Fruit fly (Drosophila melanogaster) whole organism, embryonic: ENCODE data around the gene Ide.

ENCODE experiments used
- C15 ChIP-seq: fragments of 200-800 bp; sonication (Bioruptor generic); IDR thresholded peaks from 3 replicates; pipeline ENCODE4 v1.3.6; 2022; ENCODE audit warnings: missing biosample characterization, missing genetic modification characterization
- CG10462 ChIP-seq: fragments of 200-800 bp; sonication (Bioruptor generic); optimal IDR thresholded peaks from 2 replicates; lab custom pipeline; 2016; ENCODE audit warnings: missing biosample characterization, missing genetic modification characterization
- CG13296 ChIP-seq: fragments of 200-800 bp; sonication (Bioruptor generic); optimal IDR thresholded peaks from 3 replicates; lab custom pipeline; 2018; ENCODE audit warnings: missing biosample characterization, mild to moderate bottlenecking, missing genetic modification characterization
- CG15696 ChIP-seq: fragments of 200-800 bp; sonication (Bioruptor generic); optimal IDR thresholded peaks from 2 replicates; lab custom pipeline; 2019; ENCODE audit warnings: missing biosample characterization, mild to moderate bottlenecking, missing genetic modification characterization, moderate library complexity
- CG1603 ChIP-seq: fragments of 200-800 bp; sonication (Bioruptor generic); optimal IDR thresholded peaks from 2 replicates; lab custom pipeline; 2019; ENCODE audit warnings: missing biosample characterization, mild to moderate bottlenecking, missing genetic modification characterization, moderate library complexity
- CG17359 ChIP-seq: fragments of 200-800 bp; sonication (Bioruptor generic); optimal IDR thresholded peaks from 3 replicates; lab custom pipeline; 2018; ENCODE audit warnings: missing biosample characterization, mild to moderate bottlenecking, missing genetic modification characterization, moderate library complexity
- CG17361 ChIP-seq: fragments of 200-800 bp; sonication (Bioruptor generic); IDR thresholded peaks from 3 replicates; pipeline ENCODE4 v1.3.6; 2022; ENCODE audit warnings: missing biosample characterization, missing genetic modification characterization
- CG18599 ChIP-seq: fragments of 200-800 bp; sonication (Bioruptor generic); optimal IDR thresholded peaks from 3 replicates; lab custom pipeline; 2017; ENCODE audit warnings: missing biosample characterization, missing genetic modification characterization, mild to moderate bottlenecking, moderate library complexity, missing genetic modification reagents
- CG2116 ChIP-seq: fragments of 200-800 bp; sonication (Bioruptor generic); optimal IDR thresholded peaks from 3 replicates; lab custom pipeline; 2018; ENCODE audit warnings: missing biosample characterization, mild to moderate bottlenecking, missing genetic modification characterization
- CG2202 ChIP-seq: fragments of 200-800 bp; sonication (Bioruptor generic); optimal IDR thresholded peaks from 2 replicates; lab custom pipeline; 2018; ENCODE audit warnings: missing biosample characterization, mild to moderate bottlenecking, missing genetic modification characterization
- CG31224 ChIP-seq: fragments of 200-800 bp; sonication (Bioruptor generic); IDR thresholded peaks from 2 replicates; pipeline ENCODE4 v1.3.6; 2022; ENCODE audit warnings: missing biosample characterization, missing genetic modification characterization
- CG3163 ChIP-seq: fragments of 200-800 bp; sonication (Bioruptor generic); optimal IDR thresholded peaks from 3 replicates; lab custom pipeline; 2016; ENCODE audit warnings: missing biosample characterization, missing genetic modification characterization
- CG3995 ChIP-seq: fragments of 200-800 bp; sonication (Bioruptor generic); optimal IDR thresholded peaks from 3 replicates; lab custom pipeline; 2016; ENCODE audit warnings: missing biosample characterization, missing genetic modification characterization
- CG6272 ChIP-seq: fragments of 200-800 bp; sonication (Bioruptor generic); IDR thresholded peaks from 2 replicates; pipeline ENCODE4 v1.3.6; 2022; ENCODE audit warnings: missing biosample characterization, missing genetic modification characterization
- CG6813 ChIP-seq: fragments of 200-800 bp; sonication (Bioruptor generic); optimal IDR thresholded peaks from 2 replicates; lab custom pipeline; 2017; ENCODE audit warnings: missing biosample characterization, missing genetic modification characterization, mild to moderate bottlenecking, moderate library complexity, missing genetic modification reagents
- CG7963 ChIP-seq: fragments of 200-800 bp; sonication (Bioruptor generic); IDR thresholded peaks from 3 replicates; pipeline ENCODE4 v1.3.6; 2022; ENCODE audit warnings: missing biosample characterization, missing genetic modification characterization; ENCODE audit not compliant: partially characterized antibody
- CG8089 ChIP-seq: fragments of 200-800 bp; sonication (Bioruptor generic); optimal IDR thresholded peaks from 3 replicates; lab custom pipeline; 2016; ENCODE audit warnings: missing biosample characterization, missing genetic modification characterization
- CG8924 ChIP-seq: fragments of 200-800 bp; optimal IDR thresholded peaks from 3 replicates; lab custom pipeline; 2019; ENCODE audit warnings: missing biosample characterization, mild to moderate bottlenecking, missing genetic modification characterization, moderate library complexity
- CkIIα-i1 ChIP-seq: fragments of 200-800 bp; sonication (Bioruptor generic); IDR thresholded peaks from 2 replicates; pipeline ENCODE4 v1.3.6; 2022; ENCODE audit warnings: missing biosample characterization, missing genetic modification characterization
- D19B ChIP-seq: fragments of 200-800 bp; sonication (Bioruptor generic); optimal IDR thresholded peaks from 2 replicates; lab custom pipeline; 2017; ENCODE audit warnings: missing biosample characterization, mild to moderate bottlenecking, missing genetic modification characterization
- Dek ChIP-seq: fragments of 200-800 bp; sonication (Bioruptor generic); optimal IDR thresholded peaks from 3 replicates; lab custom pipeline; 2019; ENCODE audit warnings: missing biosample characterization, mild to moderate bottlenecking, missing genetic modification characterization, moderate library complexity
- Elba2 ChIP-seq: fragments of 200-800 bp; sonication (Bioruptor generic); optimal IDR thresholded peaks from 3 replicates; lab custom pipeline; 2016; ENCODE audit warnings: missing biosample characterization, missing genetic modification characterization
- Ets65A ChIP-seq: fragments of 200-800 bp; sonication (Bioruptor generic); peaks from one replicate; lab custom pipeline; 2016; ENCODE audit warnings: missing biosample characterization, missing genetic modification characterization
- Fer2 ChIP-seq: fragments of 200-800 bp; sonication (Bioruptor generic); optimal IDR thresholded peaks from 2 replicates; lab custom pipeline; 2018; ENCODE audit warnings: missing biosample characterization, mild to moderate bottlenecking, missing genetic modification characterization, moderate library complexity
- Gsc ChIP-seq: fragments of 200-800 bp; sonication (Bioruptor generic); IDR thresholded peaks from 2 replicates; pipeline ENCODE4 v1.3.6; 2022; ENCODE audit warnings: missing biosample characterization, missing genetic modification characterization
- Gug ChIP-seq: fragments of 200-800 bp; sonication (Bioruptor generic); IDR thresholded peaks from 4 replicates; pipeline ENCODE4 v1.3.6; 2022; ENCODE audit warnings: missing biosample characterization, missing genetic modification characterization
- Lim3 ChIP-seq: fragments of 200-800 bp; sonication (Bioruptor generic); IDR thresholded peaks from 2 replicates; pipeline ENCODE4 v1.3.6; 2022; ENCODE audit warnings: missing biosample characterization, missing genetic modification characterization
- MESR4 ChIP-seq: fragments of 200-800 bp; sonication (Bioruptor generic); optimal IDR thresholded peaks from 2 replicates; lab custom pipeline; 2018; ENCODE audit warnings: missing biosample characterization, mild to moderate bottlenecking, missing genetic modification characterization, moderate library complexity
- NFAT ChIP-seq: fragments of 200-800 bp; sonication (Bioruptor generic); IDR thresholded peaks from 2 replicates; pipeline ENCODE4 v1.3.6; 2022; ENCODE audit warnings: missing biosample characterization, missing genetic modification characterization
- Ptx1 ChIP-seq: fragments of 200-800 bp; sonication (Bioruptor generic); IDR thresholded peaks from 2 replicates; pipeline ENCODE4 v1.3.6; 2022; ENCODE audit warnings: missing biosample characterization, missing genetic modification characterization
- Sox100B ChIP-seq: fragments of 200-800 bp; sonication (Bioruptor generic); optimal IDR thresholded peaks from 3 replicates; lab custom pipeline; 2018; ENCODE audit warnings: missing biosample characterization, mild to moderate bottlenecking, missing genetic modification characterization
- Vsx1 ChIP-seq: fragments of 200-800 bp; sonication (Bioruptor generic); optimal IDR thresholded peaks from 2 replicates; lab custom pipeline; 2017; ENCODE audit warnings: missing biosample characterization, mild to moderate bottlenecking, missing genetic modification characterization, missing genetic modification reagents
- ato ChIP-seq: fragments of 200-800 bp; sonication (Bioruptor generic); IDR thresholded peaks from 2 replicates; pipeline ENCODE4 v1.3.6; 2022; ENCODE audit warnings: missing biosample characterization, missing genetic modification characterization; ENCODE audit not compliant: partially characterized antibody
- cad ChIP-seq: fragments of >200 bp; optimal IDR thresholded peaks from 2 replicates; lab custom pipeline; 2017; ENCODE audit warnings: missing biosample characterization, missing genetic modification characterization
- chif ChIP-seq, 2 experiments: fragments of 200-800 bp; sonication (Bioruptor generic); optimal IDR thresholded peaks; 3 replicates each; lab custom pipeline; 2016; ENCODE audit warnings: missing biosample characterization in 2 of 2, missing genetic modification characterization in 2 of 2
- dan ChIP-seq: fragments of 200-800 bp; sonication (Bioruptor generic); IDR thresholded peaks from 2 replicates; pipeline ENCODE4 v1.3.6; 2022; ENCODE audit warnings: missing biosample characterization, missing genetic modification characterization
- dm ChIP-seq: fragments of 200-800 bp; sonication (Bioruptor generic); optimal IDR thresholded peaks from 3 replicates; lab custom pipeline; 2016; ENCODE audit warnings: missing biosample characterization, missing genetic modification characterization
- ems ChIP-seq: fragments of 200-800 bp; sonication (Bioruptor generic); optimal IDR thresholded peaks from 3 replicates; lab custom pipeline; 2016; ENCODE audit warnings: missing biosample characterization, missing genetic modification characterization
- ftz-f1 ChIP-seq: fragments of 200-800 bp; sonication (Bioruptor generic); optimal IDR thresholded peaks from 2 replicates; lab custom pipeline; 2016; ENCODE audit warnings: missing biosample characterization, missing genetic modification characterization
- gsb ChIP-seq: fragments of 200-800 bp; sonication (Bioruptor generic); IDR thresholded peaks from 2 replicates; pipeline ENCODE4 v1.3.6; 2022; ENCODE audit warnings: missing biosample characterization, missing genetic modification characterization
- her ChIP-seq: fragments of 200-800 bp; sonication (Bioruptor generic); optimal IDR thresholded peaks from 2 replicates; lab custom pipeline; 2016; ENCODE audit warnings: missing biosample characterization, missing genetic modification characterization
- kah ChIP-seq: fragments of 200-800 bp; sonication (Bioruptor generic); optimal IDR thresholded peaks from 2 replicates; lab custom pipeline; 2018; ENCODE audit warnings: missing biosample characterization, mild to moderate bottlenecking, missing genetic modification characterization
- ken ChIP-seq: fragments of 200-800 bp; sonication (Bioruptor generic); IDR thresholded peaks from 3 replicates; pipeline ENCODE4 v1.3.6; 2022; ENCODE audit warnings: missing biosample characterization, missing genetic modification characterization
- pan ChIP-seq, 4 experiments: fragments of >200 bp in 3 of 4; fragments of 200-800 bp in 1 of 4; sonication (Bioruptor generic) in 1 of 4; optimal IDR thresholded peaks in 3 of 4; IDR thresholded peaks in 1 of 4; 2 replicates each; pipeline versions ENCODE4 v1.3.6 to Lab custom; 2017 to 2022; ENCODE audit warnings: missing biosample characterization in 2 of 4, missing genetic modification characterization in 2 of 4, mixed read lengths in 1 of 4
- pum ChIP-seq: fragments of 200-800 bp; sonication (Bioruptor generic); optimal IDR thresholded peaks from 2 replicates; lab custom pipeline; 2016; ENCODE audit warnings: missing biosample characterization, missing genetic modification characterization
- schlank ChIP-seq: fragments of 200-800 bp; sonication (Bioruptor generic); optimal IDR thresholded peaks from 2 replicates; lab custom pipeline; 2018; ENCODE audit warnings: missing biosample characterization, mild to moderate bottlenecking, missing genetic modification characterization
- stc ChIP-seq: fragments of 200-800 bp; sonication (Bioruptor generic); IDR thresholded peaks from 2 replicates; pipeline ENCODE4 v1.3.6; 2022; ENCODE audit warnings: missing biosample characterization, missing genetic modification characterization
- unc-4 ChIP-seq: fragments of 200-800 bp; sonication (Bioruptor generic); IDR thresholded peaks from 2 replicates; pipeline ENCODE4 v1.3.6; 2022; ENCODE audit warnings: missing biosample characterization, missing genetic modification characterization; ENCODE audit not compliant: partially characterized antibody
- wor ChIP-seq: fragments of 200-800 bp; sonication (Bioruptor generic); IDR thresholded peaks from 2 replicates; pipeline ENCODE4 v1.3.6; 2022; ENCODE audit warnings: missing biosample characterization, missing genetic modification characterization

Gene Ide

DNA sequence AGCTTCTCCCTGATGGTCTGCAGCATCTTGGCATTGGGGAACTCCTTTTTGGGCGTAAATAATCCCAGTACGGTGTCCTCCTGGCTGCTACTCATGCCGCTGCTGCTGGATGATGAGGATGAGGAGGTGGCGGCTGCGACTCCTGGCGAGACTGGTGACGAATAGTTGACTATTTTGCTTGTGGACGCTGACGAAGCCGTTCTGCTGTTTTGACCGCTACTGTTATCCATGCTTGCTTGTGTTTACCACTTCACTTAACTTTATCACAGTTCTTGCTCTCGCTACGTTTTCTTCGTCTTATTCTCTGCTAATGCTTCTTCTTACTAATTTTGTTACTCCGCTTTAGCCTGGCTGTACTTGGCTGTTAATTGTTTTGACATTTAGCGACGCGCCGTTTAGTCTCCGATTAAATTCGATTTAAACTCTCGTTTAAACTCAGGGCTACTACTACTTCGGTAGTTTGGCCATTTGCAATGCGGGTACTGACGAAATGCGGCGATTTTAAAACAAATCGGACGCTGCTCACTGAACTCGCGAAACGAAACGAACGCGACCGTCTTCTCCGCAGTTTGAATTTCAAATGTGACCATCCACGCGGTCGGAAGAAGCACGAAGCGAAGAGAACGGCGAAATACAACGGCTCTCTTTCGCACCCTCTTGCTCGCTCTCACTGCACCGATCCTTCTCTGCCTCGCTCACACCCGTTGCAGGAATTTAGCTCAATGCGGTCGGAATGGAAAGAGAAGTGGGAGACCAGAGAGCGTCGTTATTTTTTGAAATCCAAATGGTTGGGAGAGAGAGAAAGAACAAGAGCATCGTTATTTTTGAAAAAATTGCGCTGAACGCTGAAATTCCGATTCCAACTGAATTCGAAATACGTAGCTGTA is 25.6 kb upstream of the Ide start, which contains the start of gene trbl (continued):
- no peak for TF ChIP-seq pan (optimal IDR thresholded peaks at IDR 0.05; lab: Kevin White, UChicago)
- no peak for TF ChIP-seq pan (GFP tag; optimal IDR thresholded peaks at IDR 0.05 in 1 of 2, IDR thresholded peaks at IDR 0.05 in 1 of 2)
- TF ChIP-seq ken (GFP tag; lab: Robert Waterston, UW), result no peak
- peak; percentile 43 for TF ChIP-seq kah (GFP tag; lab: Kevin White, UChicago)
- TF ChIP-seq CG3995 (GFP tag; lab: Kevin White, UChicago), result peak; percentile 4
- TF ChIP-seq Ptx1 (GFP tag; lab: Robert Waterston, UW), result no peak
- no peak for TF ChIP-seq CG8089 (GFP tag; lab: Kevin White, UChicago)
- TF ChIP-seq chif (GFP tag; optimal IDR thresholded peaks at IDR 0.05; lab: Kevin White, UChicago), result peak in 1 of 2 experiments; percentile 35
- peak; percentile 99 for TF ChIP-seq CG3163 (GFP tag; lab: Kevin White, UChicago)
- TF ChIP-seq Sox100B (GFP tag; lab: Kevin White, UChicago), result no peak
- TF ChIP-seq Vsx1 (GFP tag; lab: Kevin White, UChicago), result peak; percentile 22
- TF ChIP-seq pum (GFP tag; lab: Kevin White, UChicago), result no peak
- TF ChIP-seq CG17361 (GFP tag; lab: Robert Waterston, UW), result no peak
- no peak for TF ChIP-seq CG10462
- peak; percentile 37; the same call in 1 of the 2 replicates for TF ChIP-seq stc (GFP tag; lab: Robert Waterston, UW)
- TF ChIP-seq cad, result no peak
- TF ChIP-seq ato, result peak; percentile 70; the same call in 1 of the 2 replicates
- no peak for TF ChIP-seq Dek (tag; lab: Kevin White, UChicago)
- no peak for TF ChIP-seq Ets65A
- peak; percentile 73 for TF ChIP-seq CG2116
- TF ChIP-seq CG8924, result peak; percentile 70
- no peak for TF ChIP-seq gsb (GFP tag; lab: Robert Waterston, UW)
- peak; percentile 53 for TF ChIP-seq CG13296 (GFP tag; lab: Kevin White, UChicago)
- no peak for TF ChIP-seq D19B (GFP tag; lab: Kevin White, UChicago)
- TF ChIP-seq CG6813 (GFP tag; lab: Kevin White, UChicago), result no peak
- no peak for TF ChIP-seq CG15696 (tag; lab: Kevin White, UChicago)
- TF ChIP-seq wor (GFP tag; lab: Robert Waterston, UW), result no peak
- TF ChIP-seq CG7963 (GFP tag; lab: Robert Waterston, UW), result peak; percentile 80; the same call in 2 of the 3 replicates
- TF ChIP-seq Lim3 (GFP tag; lab: Robert Waterston, UW), result no peak
- no peak for TF ChIP-seq Elba2 (GFP tag; lab: Kevin White, UChicago)
- peak; percentile 27 for TF ChIP-seq CG1603 (tag; lab: Kevin White, UChicago)
- peak; percentile 70 for TF ChIP-seq her (GFP tag; lab: Kevin White, UChicago)
- TF ChIP-seq NFAT (GFP tag; lab: Robert Waterston, UW), result no peak
- no peak for TF ChIP-seq Gug (GFP tag; lab: Robert Waterston, UW)
- no peak for TF ChIP-seq CG2202
- no peak for TF ChIP-seq CG17359 (tag; lab: Kevin White, UChicago)
- no peak for TF ChIP-seq CG18599 (GFP tag; lab: Kevin White, UChicago)
- TF ChIP-seq schlank (tag; lab: Kevin White, UChicago), result no peak
- TF ChIP-seq Gsc (GFP tag; lab: Robert Waterston, UW), result no peak
- peak; percentile 58 for TF ChIP-seq unc-4 (GFP tag; lab: Robert Waterston, UW)
- peak; percentile 74 for TF ChIP-seq ftz-f1
- no peak for TF ChIP-seq dan (GFP tag; lab: Robert Waterston, UW)
- no peak for TF ChIP-seq ems (GFP tag; lab: Kevin White, UChicago)
- no peak for TF ChIP-seq CkIIα-i1 (GFP tag; lab: Robert Waterston, UW)
- TF ChIP-seq CG6272 (GFP tag; lab: Robert Waterston, UW), result no peak
- peak; percentile 65 for TF ChIP-seq dm (GFP tag; lab: Kevin White, UChicago)
- no peak for TF ChIP-seq C15 (GFP tag; lab: Robert Waterston, UW)
- TF ChIP-seq CG31224 (GFP tag; lab: Robert Waterston, UW), result no peak
- no peak for TF ChIP-seq Fer2 (tag; lab: Kevin White, UChicago)
- TF ChIP-seq MESR4 (GFP tag; lab: Kevin White, UChicago), result peak; percentile 37
